Worm (Caenorhabditis elegans) whole organism, dauer: ENCODE measurements around the gene F13B12.1.

Source experiments
- unc-62 ChIP-seq: sonication (generic microtip); optimal IDR thresholded peaks from 2 replicates; lab custom pipeline; 2017; ENCODE audit warnings: missing biosample characterization, missing genetic modification reagents, missing genetic modification characterization

Gene F13B12.1

ce11 chrIV:10382894-10383293 is 41.5 kb downstream of the F13B12.1 start:
- no peak for TF ChIP-seq unc-62 (GFP tag; lab: Kevin White, UChicago)

- no peak for TF ChIP-seq unc-62 (GFP tag; lab: Kevin White, UChicago)
Observed at ce11 chrIV:10381035-10381434, 43.4 kb downstream of the F13B12.1 start.

- TF ChIP-seq unc-62 (GFP tag; lab: Kevin White, UChicago): no peak
Observed at ce11 chrIV:10380626-10381025, 43.8 kb downstream of the F13B12.1 start.

- no peak for TF ChIP-seq unc-62 (GFP tag; lab: Kevin White, UChicago)
Observed at ce11 chrIV:10374601-10375000, 49.8 kb downstream of the F13B12.1 start, which contains the start of gene mask-1. mask-1 (plus strand) TSS chrIV:10374901.

- TF ChIP-seq unc-62 (GFP tag; lab: Kevin White, UChicago): no peak
Observed at ce11 chrIV:10373772-10374288, 50.6 kb downstream of the F13B12.1 start, which contains the start of gene mpz-5. mpz-5 (minus strand) TSS chrIV:10373822.
